Worm (Caenorhabditis elegans) whole organism, mixed stage, embryonic: ENCODE results near the gene gbh-1.

Source experiments
- blmp-1 ChIP-seq: fragments of 150-350 bp; optimal IDR thresholded peaks from 2 replicates; lab custom pipeline; 2014; ENCODE audit warnings: missing biosample characterization, missing genetic modification characterization
- ham-2 ChIP-seq: fragments of 200-800 bp; sonication (Bioruptor generic); optimal IDR thresholded peaks from 2 replicates; lab custom pipeline; 2018; ENCODE audit warnings: mild to moderate bottlenecking, missing genetic modification characterization, missing compliant biosample characterization
- lsy-2 ChIP-seq: fragments of 150-350 bp; optimal IDR thresholded peaks from 2 replicates; lab custom pipeline; 2014; ENCODE audit warnings: missing biosample characterization, missing genetic modification characterization
- mab-5 ChIP-seq: fragments of 150-350 bp; optimal IDR thresholded peaks from 2 replicates; lab custom pipeline; 2014; ENCODE audit warnings: missing biosample characterization, missing genetic modification characterization
- nhr-237 ChIP-seq: fragments of 150-350 bp; optimal IDR thresholded peaks from 2 replicates; lab custom pipeline; 2014; ENCODE audit warnings: missing biosample characterization, missing genetic modification characterization
- nhr-28 ChIP-seq: fragments of 150-350 bp; optimal IDR thresholded peaks from 2 replicates; lab custom pipeline; 2014; ENCODE audit warnings: missing biosample characterization, missing genetic modification characterization
- nhr-76 ChIP-seq: sonication (generic microtip); optimal IDR thresholded peaks from 2 replicates; lab custom pipeline; 2017; ENCODE audit warnings: missing biosample characterization, missing genetic modification characterization
- snpc-4 ChIP-seq: fragments of 150-350 bp; optimal IDR thresholded peaks from 2 replicates; lab custom pipeline; 2014; ENCODE audit warnings: missing biosample characterization, missing genetic modification characterization
- unc-120 ChIP-seq: sonication (generic microtip); optimal IDR thresholded peaks from 2 replicates; lab custom pipeline; 2017; ENCODE audit warnings: missing genetic modification characterization, missing compliant biosample characterization; ENCODE audit not compliant: poor library complexity, severe bottlenecking
- unc-39 ChIP-seq: fragments of 150-350 bp; optimal IDR thresholded peaks from 2 replicates; lab custom pipeline; 2014; ENCODE audit warnings: missing biosample characterization, missing genetic modification characterization
- unc-62 ChIP-seq: fragments of 150-350 bp; optimal IDR thresholded peaks from 2 replicates; lab custom pipeline; 2014; ENCODE audit warnings: missing biosample characterization, missing genetic modification reagents, missing genetic modification characterization
- ztf-11 ChIP-seq: fragments of 150-350 bp; optimal IDR thresholded peaks from 2 replicates; lab custom pipeline; 2014; ENCODE audit warnings: missing biosample characterization, missing genetic modification characterization

- TF ChIP-seq nhr-28 (tag; lab: Kevin White, UChicago) (no peak), snpc-4 (no peak), unc-120 (tag; lab: Kevin White, UChicago) (no peak), ztf-11 (tag; lab: Kevin White, UChicago) (no peak), nhr-237 (tag; lab: Kevin White, UChicago) (no peak), unc-62 (GFP tag; lab: Kevin White, UChicago) (no peak), unc-39 (tag; lab: Kevin White, UChicago) (no peak), blmp-1 (no peak), nhr-76 (no peak), lsy-2 (no peak), ham-2 (GFP tag; lab: Kevin White, UChicago) (no peak), mab-5 (tag; lab: Kevin White, UChicago) (no peak)
Measured at ce11 chrII:10730702-10731101, 37.1 kb upstream of the gbh-1 start.
